Fruit fly (Drosophila melanogaster) whole organism, embryonic: ENCODE data around the gene CG15473.

ENCODE experiments used
- Atf3 ChIP-seq: fragments of 200-800 bp; sonication (Bioruptor generic); optimal IDR thresholded peaks from 3 replicates; lab custom pipeline; 2016; ENCODE audit warnings: missing biosample characterization, missing genetic modification characterization
- Awh ChIP-seq: fragments of 200-800 bp; sonication (Bioruptor generic); IDR thresholded peaks from 2 replicates; pipeline ENCODE4, ENCODE4 v1.3.6; 2022; ENCODE audit warnings: missing biosample characterization, missing genetic modification characterization
- BEAF-32 ChIP-seq: fragments of 200-800 bp; sonication (Bioruptor generic); optimal IDR thresholded peaks from 3 replicates; lab custom pipeline; 2017; ENCODE audit warnings: missing biosample characterization, missing genetic modification characterization, mild to moderate bottlenecking, moderate library complexity, missing genetic modification reagents
- Bgb ChIP-seq: fragments of 200-800 bp; sonication (Bioruptor generic); IDR thresholded peaks from 2 replicates; pipeline ENCODE4 v1.3.6; 2022; ENCODE audit warnings: missing biosample characterization, missing genetic modification characterization; ENCODE audit not compliant: partially characterized antibody
- CG10209 ChIP-seq: fragments of 200-800 bp; sonication (Bioruptor generic); optimal IDR thresholded peaks from 3 replicates; lab custom pipeline; 2017; ENCODE audit warnings: missing biosample characterization, mild to moderate bottlenecking, missing genetic modification characterization, missing genetic modification reagents
- CG1024 ChIP-seq: fragments of 200-800 bp; sonication (Bioruptor generic); IDR thresholded peaks from 2 replicates; pipeline ENCODE4 v1.3.6; 2022; ENCODE audit warnings: missing biosample characterization, missing genetic modification characterization
- CG10267 ChIP-seq: fragments of 200-800 bp; sonication (Bioruptor generic); optimal IDR thresholded peaks from 2 replicates; lab custom pipeline; 2018; ENCODE audit warnings: missing biosample characterization, mild to moderate bottlenecking, missing genetic modification characterization, moderate library complexity
- CG11560 ChIP-seq: fragments of 200-800 bp; sonication (Bioruptor generic); IDR thresholded peaks from 3 replicates; pipeline ENCODE4 v1.3.6; 2022; ENCODE audit warnings: missing biosample characterization, missing genetic modification characterization
- CG30403 ChIP-seq: fragments of 200-800 bp; sonication (Bioruptor generic); optimal IDR thresholded peaks from 3 replicates; lab custom pipeline; 2016; ENCODE audit warnings: missing biosample characterization, missing genetic modification characterization
- CG3163 ChIP-seq: fragments of 200-800 bp; sonication (Bioruptor generic); optimal IDR thresholded peaks from 3 replicates; lab custom pipeline; 2016; ENCODE audit warnings: missing biosample characterization, missing genetic modification characterization
- CG34224 ChIP-seq: fragments of 200-800 bp; sonication (Bioruptor generic); IDR thresholded peaks from 3 replicates; pipeline ENCODE4 v1.3.6; 2022; ENCODE audit warnings: missing biosample characterization, missing genetic modification characterization; ENCODE audit not compliant: partially characterized antibody
- CG34422 ChIP-seq: fragments of 200-800 bp; sonication (Bioruptor generic); IDR thresholded peaks from 3 replicates; pipeline ENCODE4 v1.3.6; 2022; ENCODE audit warnings: missing biosample characterization, missing genetic modification characterization
- CG7839 ChIP-seq: fragments of 200-800 bp; sonication (Bioruptor generic); optimal IDR thresholded peaks from 3 replicates; lab custom pipeline; 2018; ENCODE audit warnings: missing biosample characterization, mild to moderate bottlenecking, missing genetic modification characterization, moderate library complexity
- CG7928 ChIP-seq: fragments of 200-800 bp; sonication (Bioruptor generic); optimal IDR thresholded peaks from 2 replicates; lab custom pipeline; 2017; ENCODE audit warnings: missing biosample characterization, mild to moderate bottlenecking, missing genetic modification characterization
- CG8944 ChIP-seq: fragments of 200-800 bp; sonication (Bioruptor generic); optimal IDR thresholded peaks from 3 replicates; lab custom pipeline; 2016; ENCODE audit warnings: missing biosample characterization, missing genetic modification characterization
- CkIIα-i1 ChIP-seq: fragments of 200-800 bp; sonication (Bioruptor generic); IDR thresholded peaks from 2 replicates; pipeline ENCODE4 v1.3.6; 2022; ENCODE audit warnings: missing biosample characterization, missing genetic modification characterization
- Doc3 ChIP-seq: fragments of 200-800 bp; sonication (Bioruptor generic); IDR thresholded peaks from 3 replicates; pipeline ENCODE4 v1.3.6; 2022; ENCODE audit warnings: missing biosample characterization, missing genetic modification characterization; ENCODE audit not compliant: partially characterized antibody
- Gug ChIP-seq: fragments of 200-800 bp; sonication (Bioruptor generic); IDR thresholded peaks from 4 replicates; pipeline ENCODE4 v1.3.6; 2022; ENCODE audit warnings: missing biosample characterization, missing genetic modification characterization
- MBD-R2 ChIP-seq: fragments of 200-800 bp; sonication (Bioruptor generic); IDR thresholded peaks from 2 replicates; pipeline ENCODE4 v1.3.6; 2022; ENCODE audit warnings: missing biosample characterization, missing genetic modification characterization
- MESR4 ChIP-seq: fragments of 200-800 bp; sonication (Bioruptor generic); optimal IDR thresholded peaks from 2 replicates; lab custom pipeline; 2018; ENCODE audit warnings: missing biosample characterization, mild to moderate bottlenecking, missing genetic modification characterization, moderate library complexity
- Med ChIP-seq: fragments of 200-800 bp; sonication (Bioruptor generic); peaks from one replicate; lab custom pipeline; 2016; ENCODE audit warnings: missing biosample characterization, missing genetic modification characterization, mild to moderate bottlenecking, inconsistent platforms, moderate library complexity
- Ptx1 ChIP-seq: fragments of 200-800 bp; sonication (Bioruptor generic); IDR thresholded peaks from 2 replicates; pipeline ENCODE4 v1.3.6; 2022; ENCODE audit warnings: missing biosample characterization, missing genetic modification characterization
- Scr ChIP-seq: fragments of 200-800 bp; sonication (Bioruptor generic); IDR thresholded peaks from 2 replicates; pipeline ENCODE4 v1.3.6; 2022; ENCODE audit warnings: missing biosample characterization, missing genetic modification characterization; ENCODE audit not compliant: partially characterized antibody
- Sox102F ChIP-seq: fragments of 200-800 bp; sonication (Bioruptor generic); optimal IDR thresholded peaks from 2 replicates; lab custom pipeline; 2018; ENCODE audit warnings: missing biosample characterization, mild to moderate bottlenecking, missing genetic modification characterization, moderate library complexity
- Spps ChIP-seq: fragments of 200-800 bp; sonication (Bioruptor generic); optimal IDR thresholded peaks from 2 replicates; lab custom pipeline; 2018; ENCODE audit warnings: missing biosample characterization, mild to moderate bottlenecking, missing genetic modification characterization
- Taf1 ChIP-seq: fragments of 200-800 bp; sonication (Bioruptor generic); IDR thresholded peaks from 2 replicates; pipeline ENCODE4 v1.3.6; 2022; ENCODE audit warnings: missing biosample characterization, missing genetic modification characterization
- amos ChIP-seq: fragments of 200-800 bp; sonication (Bioruptor generic); IDR thresholded peaks from 2 replicates; pipeline ENCODE4 v1.3.6; 2022; ENCODE audit warnings: missing biosample characterization, missing genetic modification characterization; ENCODE audit not compliant: partially characterized antibody
- ara ChIP-seq: fragments of 200-800 bp; sonication (Bioruptor generic); IDR thresholded peaks from 2 replicates; pipeline ENCODE4 v1.3.6; 2022; ENCODE audit warnings: missing biosample characterization, missing genetic modification characterization
- bbx ChIP-seq: fragments of 200-800 bp; sonication (Bioruptor generic); IDR thresholded peaks from 2 replicates; pipeline ENCODE4 v1.3.6; 2022; ENCODE audit warnings: missing biosample characterization, missing genetic modification characterization; ENCODE audit not compliant: partially characterized antibody
- chinmo ChIP-seq: fragments of 200-800 bp; sonication (Bioruptor generic); IDR thresholded peaks from 4 replicates; pipeline ENCODE4 v1.3.6; 2022; ENCODE audit warnings: missing biosample characterization, missing genetic modification characterization; ENCODE audit not compliant: partially characterized antibody
- dmrt11E ChIP-seq: fragments of 200-800 bp; sonication (Bioruptor generic); optimal IDR thresholded peaks from 3 replicates; lab custom pipeline; 2018; ENCODE audit warnings: missing biosample characterization, mild to moderate bottlenecking, missing genetic modification characterization, moderate library complexity
- dpn ChIP-seq, 2 experiments: fragments of 200-800 bp; sonication (Bioruptor generic); optimal IDR thresholded peaks; 3 replicates each; lab custom pipeline; 2016; ENCODE audit warnings: missing biosample characterization in 2 of 2, missing genetic modification characterization in 2 of 2
- fd3F ChIP-seq: fragments of 200-800 bp; sonication (Bioruptor generic); optimal IDR thresholded peaks from 2 replicates; lab custom pipeline; 2018; ENCODE audit warnings: missing biosample characterization, mild to moderate bottlenecking, missing genetic modification characterization, moderate library complexity
- hb ChIP-seq: fragments of 200-800 bp; sonication (Bioruptor generic); IDR thresholded peaks from 3 replicates; pipeline ENCODE4 v1.3.6; 2022; ENCODE audit warnings: missing biosample characterization, missing genetic modification characterization; ENCODE audit not compliant: partially characterized antibody
- hbn ChIP-seq: fragments of 200-800 bp; sonication (Bioruptor generic); IDR thresholded peaks from 2 replicates; pipeline ENCODE4 v1.3.6; 2022; ENCODE audit warnings: missing biosample characterization, missing genetic modification characterization; ENCODE audit not compliant: partially characterized antibody
- her ChIP-seq: fragments of 200-800 bp; sonication (Bioruptor generic); optimal IDR thresholded peaks from 2 replicates; lab custom pipeline; 2016; ENCODE audit warnings: missing biosample characterization, missing genetic modification characterization
- insv ChIP-seq, 2 experiments: fragments of 200-800 bp; sonication (Bioruptor generic); optimal IDR thresholded peaks; 3 replicates each; lab custom pipeline; 2016 to 2018; ENCODE audit warnings: missing biosample characterization in 2 of 2, missing genetic modification characterization in 2 of 2
- kah ChIP-seq: fragments of 200-800 bp; sonication (Bioruptor generic); optimal IDR thresholded peaks from 2 replicates; lab custom pipeline; 2018; ENCODE audit warnings: missing biosample characterization, mild to moderate bottlenecking, missing genetic modification characterization
- kni ChIP-seq: fragments of 200-800 bp; sonication (Bioruptor generic); optimal IDR thresholded peaks from 3 replicates; lab custom pipeline; 2017; ENCODE audit warnings: mild to moderate bottlenecking, missing biosample characterization, missing genetic modification reagents, missing genetic modification characterization
- nerfin-1 ChIP-seq: fragments of 200-800 bp; sonication (Bioruptor generic); optimal IDR thresholded peaks from 3 replicates; lab custom pipeline; 2019; ENCODE audit warnings: missing biosample characterization, mild to moderate bottlenecking, missing genetic modification characterization, moderate library complexity
- nom ChIP-seq: fragments of 200-800 bp; sonication (Bioruptor generic); optimal IDR thresholded peaks from 2 replicates; lab custom pipeline; 2017; ENCODE audit warnings: missing biosample characterization, missing genetic modification characterization, mild to moderate bottlenecking, moderate library complexity, missing genetic modification reagents
- phol ChIP-seq: fragments of 200-800 bp; sonication (Bioruptor generic); optimal IDR thresholded peaks from 3 replicates; lab custom pipeline; 2018; ENCODE audit warnings: missing biosample characterization, mild to moderate bottlenecking, missing genetic modification characterization, moderate library complexity
- pnt ChIP-seq: fragments of 200-800 bp; sonication (Bioruptor generic); optimal IDR thresholded peaks from 3 replicates; lab custom pipeline; 2016; ENCODE audit warnings: missing biosample characterization, missing genetic modification characterization
- rib ChIP-seq: fragments of 200-800 bp; sonication (Bioruptor generic); IDR thresholded peaks from 2 replicates; pipeline ENCODE4 v1.3.6; 2022; ENCODE audit warnings: missing biosample characterization, missing genetic modification characterization
- sens-2 ChIP-seq: fragments of 200-800 bp; sonication (Bioruptor generic); IDR thresholded peaks from 2 replicates; pipeline ENCODE4 v1.3.6; 2022; ENCODE audit warnings: missing biosample characterization, missing genetic modification characterization
- tin ChIP-seq: fragments of 200-800 bp; sonication (Bioruptor generic); optimal IDR thresholded peaks from 3 replicates; lab custom pipeline; 2016; ENCODE audit warnings: missing biosample characterization, missing genetic modification characterization
- tna ChIP-seq: fragments of 200-800 bp; sonication (Bioruptor generic); IDR thresholded peaks from 2 replicates; pipeline ENCODE4 v1.3.6; 2022; ENCODE audit warnings: missing biosample characterization, missing genetic modification characterization; ENCODE audit not compliant: partially characterized antibody
- tup ChIP-seq: fragments of 200-800 bp; sonication (Bioruptor generic); optimal IDR thresholded peaks from 2 replicates; lab custom pipeline; 2016; ENCODE audit warnings: missing biosample characterization, mild to moderate bottlenecking, missing genetic modification characterization, moderate library complexity
- zen2 ChIP-seq: fragments of 200-800 bp; sonication (Bioruptor generic); IDR thresholded peaks from 3 replicates; pipeline ENCODE4 v1.3.6; 2022; ENCODE audit warnings: missing biosample characterization, missing genetic modification characterization; ENCODE audit not compliant: partially characterized antibody

The CG15473 gene

dm6 chrX:4635856-4636486 lies 18.3 kb downstream of the CG15473 start, which contains the start of the genes Alms1a and pon (continued):
- TF ChIP-seq insv (GFP tag; optimal IDR thresholded peaks at IDR 0.05; lab: Kevin White, UChicago) (no peak), hb (GFP tag; lab: Robert Waterston, UW) (peak; percentile 94), Doc3 (GFP tag; lab: Robert Waterston, UW) (peak; percentile 71; the same call in 2 of the 3 replicates), hbn (GFP tag; lab: Robert Waterston, UW) (peak; percentile 66), Awh (no peak), amos (GFP tag; lab: Robert Waterston, UW) (peak; percentile 77; the same call in 1 of the 2 replicates), Ptx1 (GFP tag; lab: Robert Waterston, UW) (no peak), dpn (GFP tag; optimal IDR thresholded peaks at IDR 0.05; lab: Kevin White, UChicago) (no peak), CG8944 (GFP tag; lab: Kevin White, UChicago) (no peak), pnt (GFP tag; lab: Kevin White, UChicago) (no peak), CG7928 (GFP tag; lab: Kevin White, UChicago) (no peak), CG30403 (no peak), dmrt11E (no peak), CG11560 (tag; lab: Robert Waterston, UW) (no peak), Med (GFP tag; lab: Kevin White, UChicago) (peak; percentile 23), nom (GFP tag; lab: Kevin White, UChicago) (no peak), CG7839 (no peak), rib (GFP tag; lab: Robert Waterston, UW) (no peak), kah (GFP tag; lab: Kevin White, UChicago) (no peak), MBD-R2 (no peak; the same call in 1 of the 2 replicates), tup (no peak), tin (GFP tag; lab: Kevin White, UChicago) (no peak), Bgb (peak; percentile 83), chinmo (GFP tag; lab: Robert Waterston, UW) (peak; percentile 86; the same call in 2 of the 4 replicates), bbx (GFP tag; lab: Robert Waterston, UW) (peak; percentile 94), CG10267 (tag; lab: Kevin White, UChicago) (peak; percentile 90), Scr (GFP tag; lab: Robert Waterston, UW) (peak; percentile 84), nerfin-1 (no peak), Taf1 (GFP tag; lab: Robert Waterston, UW) (no peak), zen2 (GFP tag; lab: Robert Waterston, UW) (peak; percentile 89), kni (no peak), CG1024 (GFP tag; lab: Robert Waterston, UW) (no peak), MESR4 (GFP tag; lab: Kevin White, UChicago) (no peak), Sox102F (no peak), CG10209 (GFP tag; lab: Kevin White, UChicago) (no peak), CkIIα-i1 (no peak), Atf3 (GFP tag; lab: Kevin White, UChicago) (no peak), CG34422 (GFP tag; lab: Robert Waterston, UW) (no peak), Spps (tag; lab: Kevin White, UChicago) (no peak), fd3F (no peak), CG34224 (peak; percentile 95), phol (tag; lab: Kevin White, UChicago) (peak; percentile 79), CG3163 (no peak), ara (GFP tag; lab: Robert Waterston, UW) (no peak), BEAF-32 (GFP tag; lab: Kevin White, UChicago) (peak; percentile 53), tna (peak; percentile 95), her (GFP tag; lab: Kevin White, UChicago) (no peak), Gug (GFP tag; lab: Robert Waterston, UW) (no peak), sens-2 (no peak)
